Fruit fly (Drosophila melanogaster): ENCODE results near the gene CG14983.

The CG14983 gene

dm6 chr3L:3952468-3952867 is 3.4 kb upstream of the CG14983 start, which contains the start of gene CG14984 (continued):
- peak; percentile 37 for TF ChIP-seq CG6765 (GFP tag; optimal IDR thresholded peaks at IDR 0.05)
- peak; percentile 82 for TF ChIP-seq Rfx (GFP tag; IDR thresholded peaks at IDR 0.05)
- TF ChIP-seq lbe (GFP tag; optimal IDR thresholded peaks at IDR 0.05), result peak; percentile 67
- TF ChIP-seq pan (optimal IDR thresholded peaks at IDR 0.05), result no peak
- TF ChIP-seq pan (GFP tag; optimal IDR thresholded peaks at IDR 0.05 in 1 of 2, IDR thresholded peaks at IDR 0.05 in 1 of 2), result peak in 1 of 2 experiments; percentile 20
- TF ChIP-seq wdn (GFP tag; IDR thresholded peaks at IDR 0.05), result peak; percentile 56; the same call in 1 of the 2 replicates
- TF ChIP-seq ERR (GFP tag; optimal IDR thresholded peaks at IDR 0.05), result peak; percentile 1
- peak; percentile 20 for TF ChIP-seq CG15269 (tag; optimal IDR thresholded peaks at IDR 0.05)
- TF ChIP-seq zfh1 (GFP tag; IDR thresholded peaks at IDR 0.05), result no peak
- no peak for TF ChIP-seq ftz-f1 (GFP tag; optimal IDR thresholded peaks at IDR 0.05)
- TF ChIP-seq dmrt99B (tag; optimal IDR thresholded peaks at IDR 0.05), result peak; percentile 28
- peak; percentile 60 for TF ChIP-seq ind (GFP tag; optimal IDR thresholded peaks at IDR 0.05)
- no peak for TF ChIP-seq tap (tag; optimal IDR thresholded peaks at IDR 0.05)
- TF ChIP-seq CG2712 (tag; optimal IDR thresholded peaks at IDR 0.05), result peak; percentile 26
- TF ChIP-seq crc (GFP tag; optimal IDR thresholded peaks at IDR 0.05), result no peak
- peak; percentile 21 for TF ChIP-seq Blimp-1 (GFP tag; optimal IDR thresholded peaks at IDR 0.05)
- TF ChIP-seq CG7786 (GFP tag; optimal IDR thresholded peaks at IDR 0.05), result peak; percentile 23
- TF ChIP-seq D19B (GFP tag; optimal IDR thresholded peaks at IDR 0.05), result peak; percentile 50
- peak; percentile 51 for TF ChIP-seq CG6689 (GFP tag; IDR thresholded peaks at IDR 0.05)
- TF ChIP-seq CG9932 (GFP tag; IDR thresholded peaks at IDR 0.05), result peak; percentile 69
- TF ChIP-seq CG33213 (GFP tag; optimal IDR thresholded peaks at IDR 0.05), result peak; percentile 27
- no peak for TF ChIP-seq CG11723 (GFP tag; optimal IDR thresholded peaks at IDR 0.05)
- peak; percentile 7 for TF ChIP-seq bab2 (GFP tag; optimal IDR thresholded peaks at IDR 0.05)
- TF ChIP-seq CG10267 (tag; optimal IDR thresholded peaks at IDR 0.05), result peak; percentile 18
- no peak for TF ChIP-seq ken (GFP tag; IDR thresholded peaks at IDR 0.05)
- peak; percentile 70 for TF ChIP-seq CG2678 (tag; optimal IDR thresholded peaks at IDR 0.05)
- TF ChIP-seq CG12071 (GFP tag; optimal IDR thresholded peaks at IDR 0.05), result no peak
- no peak for TF ChIP-seq D19A (tag; optimal IDR thresholded peaks at IDR 0.05)
- 0 out of 2 replicates have a peak, but pooled peaks have one; percentile 12 for TF ChIP-seq esg (GFP tag; conservative IDR thresholded peaks at IDR 0.05)
- 0 out of 2 replicates have a peak, but pooled peaks have one; percentile 16 for TF ChIP-seq CG14441 (GFP tag; IDR thresholded peaks at IDR 0.05)
- peak; percentile 45; the same call in 1 of the 2 replicates for TF ChIP-seq Taf1 (GFP tag; IDR thresholded peaks at IDR 0.05)
- peak; percentile 72 for TF ChIP-seq sob (GFP tag; IDR thresholded peaks at IDR 0.05)
- TF ChIP-seq CG1792 (GFP tag; optimal IDR thresholded peaks at IDR 0.05), result peak; percentile 23
- peak; percentile 58 for TF ChIP-seq row (GFP tag; IDR thresholded peaks at IDR 0.05)
- TF ChIP-seq Six4 (GFP tag; optimal IDR thresholded peaks at IDR 0.05), result peak; percentile 12
- peak; percentile 55; the same call in 1 of the 2 replicates for TF ChIP-seq ranshi (GFP tag; IDR thresholded peaks at IDR 0.05)

- TF ChIP-seq Rfx (GFP tag; IDR thresholded peaks at IDR 0.05), result peak; percentile 48; the same call in 1 of the 2 replicates
- TF ChIP-seq HmgD (GFP tag; optimal IDR thresholded peaks at IDR 0.05), result no peak
- TF ChIP-seq nmo (GFP tag; optimal IDR thresholded peaks at IDR 0.05), result no peak
- TF ChIP-seq CG4328 (GFP tag; optimal IDR thresholded peaks at IDR 0.05), result no peak
- TF ChIP-seq CG3995 (GFP tag; optimal IDR thresholded peaks at IDR 0.05), result peak; percentile 91
- TF ChIP-seq ranshi (GFP tag; IDR thresholded peaks at IDR 0.05), result peak; percentile 18; the same call in 1 of the 2 replicates
- no peak for TF ChIP-seq CG13296 (GFP tag; optimal IDR thresholded peaks at IDR 0.05)
- TF ChIP-seq CG6683 (GFP tag; optimal IDR thresholded peaks at IDR 0.05), result no peak
- TF ChIP-seq sd (tag; optimal IDR thresholded peaks at IDR 0.05), result peak; percentile 56
- no peak for TF ChIP-seq ci (GFP tag; IDR thresholded peaks at IDR 0.05)
- no peak for TF ChIP-seq bbx (GFP tag; IDR thresholded peaks at IDR 0.05; ENCODE audit: partially characterized antibody)
- TF ChIP-seq CG32532 (GFP tag; IDR thresholded peaks at IDR 0.05), result peak; percentile 32; the same call in 1 of the 2 replicates
- TF ChIP-seq sc (optimal IDR thresholded peaks at IDR 0.05), result no peak
- TF ChIP-seq sc (GFP tag; optimal IDR thresholded peaks at IDR 0.05), result no peak
- TF ChIP-seq ro (GFP tag; IDR thresholded peaks at IDR 0.05), result no peak
- TF ChIP-seq chinmo (GFP tag; IDR thresholded peaks at IDR 0.05; ENCODE audit: partially characterized antibody), result 0 out of 4 replicates have a peak, but pooled peaks have one; percentile 55
- peak; percentile 15 for TF ChIP-seq B-H2 (GFP tag; optimal IDR thresholded peaks at IDR 0.05)
- TF ChIP-seq CG9932 (GFP tag; IDR thresholded peaks at IDR 0.05), result peak; percentile 50
These were observed 2.8 kb upstream of the CG14983 start for dm6 chr3L:3951875-3952274.
